Fruit fly (Drosophila melanogaster): ENCODE data around the gene SNF4Agamma.

- TF ChIP-seq slou (GFP tag; optimal IDR thresholded peaks at IDR 0.05) (no peak), Lim3 (GFP tag; IDR thresholded peaks at IDR 0.05) (no peak), insv (GFP tag; optimal IDR thresholded peaks at IDR 0.05) (no peak), sisA (GFP tag; IDR thresholded peaks at IDR 0.05) (no peak), H2.0 (GFP tag; IDR thresholded peaks at IDR 0.05) (0 out of 2 replicates have a peak, but pooled peaks have one; percentile 14), CG33557 (GFP tag; optimal IDR thresholded peaks at IDR 0.05) (no peak), CG6175 (GFP tag; IDR thresholded peaks at IDR 0.05) (no peak), danr (GFP tag; IDR thresholded peaks at IDR 0.05) (no peak), ems (GFP tag; optimal IDR thresholded peaks at IDR 0.05) (peak; percentile 36), lbe (GFP tag; optimal IDR thresholded peaks at IDR 0.05) (no peak), HmgD (GFP tag; optimal IDR thresholded peaks at IDR 0.05) (no peak), CG18764 (GFP tag; optimal IDR thresholded peaks at IDR 0.05) (no peak)
Observed at dm6 chr3R:21111964-21112740, 28.4 kb upstream of the SNF4Agamma start.
